Worm (Caenorhabditis elegans): Measurements from ENCODE around the gene K07C11.8.

ce11 chrV:8190430-8190829 lies 27.3 kb downstream of the K07C11.8 start, which contains the start of gene F20D6.1:
- TF ChIP-seq him-1 (tag; optimal IDR thresholded peaks at IDR 0.05): no peak
- TF ChIP-seq dao-5 (tag; optimal IDR thresholded peaks at IDR 0.05): no peak

All from whole organism, L4/young adult.